Worm (Caenorhabditis elegans) whole organism, early embryonic: ENCODE data around the gene D1053.3.

Source experiments
- B0310.2 ChIP-seq: sonication (generic microtip); optimal IDR thresholded peaks from 2 replicates; lab custom pipeline; 2016; ENCODE audit warnings: mild to moderate bottlenecking, missing genetic modification characterization, missing compliant biosample characterization
- ama-1 ChIP-seq: fragments of 150-350 bp; optimal IDR thresholded peaks from 2 replicates; lab custom pipeline; 2014
- ceh-13 ChIP-seq: fragments of 200-800 bp; sonication (Bioruptor generic); optimal IDR thresholded peaks from 2 replicates; lab custom pipeline; 2018; ENCODE audit warnings: mild to moderate bottlenecking, missing genetic modification characterization, missing compliant biosample characterization
- hmbx-1 ChIP-seq: sonication (generic microtip); optimal IDR thresholded peaks from 2 replicates; lab custom pipeline; 2016; ENCODE audit warnings: mild to moderate bottlenecking, missing genetic modification characterization, missing compliant biosample characterization
- pes-1 ChIP-seq: fragments of 200-800 bp; sonication (Bioruptor generic); IDR thresholded peaks from 2 replicates; pipeline ENCODE4 v1.3.6; 2022; ENCODE audit warnings: missing genetic modification reagents, missing genetic modification characterization, missing compliant biosample characterization
- scrt-1 ChIP-seq: fragments of 200-800 bp; sonication (Bioruptor generic); IDR thresholded peaks from 2 replicates; pipeline ENCODE4 v1.3.6; 2022; ENCODE audit warnings: missing genetic modification characterization, missing compliant biosample characterization
- tbx-11 ChIP-seq: fragments of 200-800 bp; sonication (Bioruptor generic); IDR thresholded peaks from 2 replicates; pipeline ENCODE4 v1.3.6; 2022; ENCODE audit warnings: missing genetic modification characterization, missing compliant biosample characterization
- tra-4 ChIP-seq: sonication (generic microtip); optimal IDR thresholded peaks from 2 replicates; lab custom pipeline; 2017; ENCODE audit warnings: missing genetic modification characterization, missing compliant biosample characterization

DNA sequence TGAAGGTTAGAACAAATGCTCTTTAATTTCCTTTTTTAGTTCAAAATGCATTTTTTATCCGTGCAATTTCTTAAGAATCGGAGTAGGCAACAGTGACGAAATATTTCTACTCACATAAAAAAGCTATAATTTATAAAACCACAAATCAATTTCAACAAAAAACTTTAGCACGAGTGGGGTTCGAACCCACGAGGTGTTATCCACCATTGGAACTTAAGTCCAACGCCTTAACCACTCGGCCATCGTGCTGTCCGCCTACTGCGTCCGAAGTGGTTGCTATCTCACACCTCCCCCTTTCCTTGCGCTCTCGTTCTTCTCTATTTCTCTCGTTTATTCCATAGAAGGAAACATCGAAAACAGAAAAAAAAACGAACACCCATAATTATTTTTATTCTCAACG lies 20.7 kb upstream of the D1053.3 start:
- TF ChIP-seq B0310.2 (tag; lab: Kevin White, UChicago) (peak; percentile 69), ceh-13 (GFP tag; lab: Kevin White, UChicago) (peak; percentile 73), ama-1 (no peak), pes-1 (GFP tag; lab: Robert Waterston, UW) (peak; percentile 94), scrt-1 (peak; percentile 90), tra-4 (tag; lab: Kevin White, UChicago) (peak; percentile 46), hmbx-1 (tag; lab: Kevin White, UChicago) (peak; percentile 63), tbx-11 (GFP tag; lab: Robert Waterston, UW) (peak; percentile 84)
